Fruit fly (Drosophila melanogaster) whole organism, prepupa: ENCODE results near the gene CG10702.

Source experiments
- Blimp-1 ChIP-seq: fragments of 200-800 bp; sonication (Bioruptor generic); optimal IDR thresholded peaks from 3 replicates; lab custom pipeline; 2017; ENCODE audit warnings: missing biosample characterization, missing genetic modification characterization, mild to moderate bottlenecking, moderate library complexity, missing genetic modification reagents
- CG10631 ChIP-seq: fragments of 200-800 bp; sonication (Bioruptor generic); optimal IDR thresholded peaks from 2 replicates; lab custom pipeline; 2016; ENCODE audit warnings: missing biosample characterization, missing genetic modification characterization
- CG11294 ChIP-seq: fragments of 200-800 bp; sonication (Bioruptor generic); IDR thresholded peaks from 2 replicates; pipeline ENCODE4 v1.3.6; 2022; ENCODE audit warnings: missing biosample characterization, missing genetic modification characterization
- CG11762 ChIP-seq: fragments of 200-800 bp; sonication (Bioruptor generic); optimal IDR thresholded peaks from 3 replicates; lab custom pipeline; 2016; ENCODE audit warnings: missing biosample characterization, missing genetic modification characterization; ENCODE audit not compliant: insufficient read depth
- CG11902 ChIP-seq: fragments of 200-800 bp; sonication (Bioruptor generic); optimal IDR thresholded peaks from 3 replicates; lab custom pipeline; 2016; ENCODE audit warnings: missing biosample characterization, missing genetic modification characterization
- CG15336 ChIP-seq: fragments of 200-800 bp; sonication (Bioruptor generic); IDR thresholded peaks from 2 replicates; pipeline ENCODE4 v1.3.6; 2022; ENCODE audit warnings: missing biosample characterization, missing genetic modification characterization
- CG1621 ChIP-seq: fragments of 200-800 bp; sonication (Bioruptor generic); optimal IDR thresholded peaks from 3 replicates; lab custom pipeline; 2018; ENCODE audit warnings: missing biosample characterization, mild to moderate bottlenecking, missing genetic modification characterization
- CG16779 ChIP-seq: fragments of 200-800 bp; sonication (Bioruptor generic); optimal IDR thresholded peaks from 3 replicates; lab custom pipeline; 2017; ENCODE audit warnings: missing biosample characterization, mild to moderate bottlenecking, missing genetic modification characterization
- CG31627 ChIP-seq: fragments of 200-800 bp; sonication (Bioruptor generic); optimal IDR thresholded peaks from 3 replicates; lab custom pipeline; 2016; ENCODE audit warnings: missing biosample characterization, missing genetic modification characterization
- CG32006 ChIP-seq: fragments of 200-800 bp; sonication (Bioruptor generic); optimal IDR thresholded peaks from 3 replicates; lab custom pipeline; 2017; ENCODE audit warnings: missing biosample characterization, mild to moderate bottlenecking, missing genetic modification characterization
- CG34406 ChIP-seq: fragments of 200-800 bp; sonication (Bioruptor generic); optimal IDR thresholded peaks from 3 replicates; lab custom pipeline; 2016; ENCODE audit warnings: missing biosample characterization, missing genetic modification characterization
- CG6163 ChIP-seq: fragments of 200-800 bp; sonication (Bioruptor generic); IDR thresholded peaks from 3 replicates; pipeline ENCODE4 v1.3.6; 2022; ENCODE audit warnings: missing biosample characterization, missing genetic modification characterization
- CG6276 ChIP-seq: fragments of 200-800 bp; sonication (Bioruptor generic); optimal IDR thresholded peaks from 2 replicates; lab custom pipeline; 2017; ENCODE audit warnings: missing biosample characterization, mild to moderate bottlenecking, missing genetic modification characterization
- CG6792 ChIP-seq: fragments of 200-800 bp; sonication (Bioruptor generic); optimal IDR thresholded peaks from 3 replicates; lab custom pipeline; 2016; ENCODE audit warnings: missing biosample characterization, missing genetic modification characterization
- CG7368 ChIP-seq: fragments of 200-800 bp; sonication (Bioruptor generic); optimal IDR thresholded peaks from 3 replicates; lab custom pipeline; 2016; ENCODE audit warnings: missing biosample characterization, missing genetic modification characterization
- CG8119 ChIP-seq: fragments of 200-800 bp; sonication (Bioruptor generic); IDR thresholded peaks from 3 replicates; pipeline ENCODE4 v1.3.6; 2022; ENCODE audit warnings: missing biosample characterization, missing genetic modification characterization
- CG8632 ChIP-seq: fragments of 200-800 bp; sonication (Bioruptor generic); optimal IDR thresholded peaks from 3 replicates; lab custom pipeline; 2016; ENCODE audit warnings: missing biosample characterization, missing genetic modification characterization
- CG9139 ChIP-seq: fragments of 200-800 bp; sonication (Bioruptor generic); optimal IDR thresholded peaks from 3 replicates; lab custom pipeline; 2017; ENCODE audit warnings: missing biosample characterization, mild to moderate bottlenecking, missing genetic modification characterization
- Eip78C ChIP-seq: fragments of 200-800 bp; sonication (Bioruptor generic); peaks from one replicate; lab custom pipeline; 2016; ENCODE audit warnings: missing biosample characterization, missing genetic modification characterization
- Ets96B ChIP-seq: fragments of 200-800 bp; optimal IDR thresholded peaks from 2 replicates; lab custom pipeline; 2019; ENCODE audit warnings: missing biosample characterization, mild to moderate bottlenecking, missing genetic modification characterization, moderate library complexity
- Hr38 ChIP-seq: sonication (Bioruptor generic); optimal IDR thresholded peaks from 2 replicates; lab custom pipeline; 2016; ENCODE audit warnings: missing biosample characterization, missing genetic modification characterization
- Hr39 ChIP-seq: fragments of 200-800 bp; sonication (Bioruptor generic); optimal IDR thresholded peaks from 2 replicates; lab custom pipeline; 2016; ENCODE audit warnings: missing biosample characterization, missing genetic modification characterization
- Lpt ChIP-seq: fragments of 200-800 bp; sonication (Bioruptor generic); optimal IDR thresholded peaks from 3 replicates; lab custom pipeline; 2016; ENCODE audit warnings: missing biosample characterization, missing genetic modification characterization
- OdsH ChIP-seq: fragments of 200-800 bp; sonication (Bioruptor generic); optimal IDR thresholded peaks from 3 replicates; lab custom pipeline; 2016; ENCODE audit warnings: missing biosample characterization, missing genetic modification characterization
- Smox ChIP-seq: fragments of 200-800 bp; sonication (Bioruptor generic); optimal IDR thresholded peaks from 3 replicates; lab custom pipeline; 2016; ENCODE audit warnings: missing biosample characterization, missing genetic modification characterization
- Sox102F ChIP-seq: fragments of 200-800 bp; sonication (Bioruptor generic); optimal IDR thresholded peaks from 2 replicates; lab custom pipeline; 2016; ENCODE audit warnings: missing biosample characterization, mild to moderate bottlenecking, missing genetic modification characterization
- Sox15 ChIP-seq: fragments of 200-800 bp; sonication (Bioruptor generic); optimal IDR thresholded peaks from 3 replicates; lab custom pipeline; 2016; ENCODE audit warnings: missing biosample characterization, missing genetic modification characterization
- achi ChIP-seq: fragments of 200-800 bp; sonication (Bioruptor generic); optimal IDR thresholded peaks from 3 replicates; lab custom pipeline; 2016; ENCODE audit warnings: missing biosample characterization, missing genetic modification characterization
- acj6 ChIP-seq: fragments of 200-800 bp; sonication (Bioruptor generic); optimal IDR thresholded peaks from 3 replicates; lab custom pipeline; 2016; ENCODE audit warnings: missing biosample characterization, missing genetic modification characterization
- dac ChIP-seq: fragments of 200-800 bp; sonication (Bioruptor generic); optimal IDR thresholded peaks from 2 replicates; lab custom pipeline; 2017; ENCODE audit warnings: missing biosample characterization, mild to moderate bottlenecking, missing genetic modification characterization
- dsx ChIP-seq: fragments of 200-800 bp; optimal IDR thresholded peaks from 3 replicates; lab custom pipeline; 2019; ENCODE audit warnings: missing biosample characterization, mild to moderate bottlenecking, missing genetic modification characterization, moderate library complexity; ENCODE audit not compliant: poor library complexity, severe bottlenecking
- eg ChIP-seq: fragments of 200-800 bp; sonication (Bioruptor generic); IDR thresholded peaks from 3 replicates; pipeline ENCODE4 v1.3.6; 2022; ENCODE audit warnings: missing biosample characterization, missing genetic modification characterization
- fd59A ChIP-seq: fragments of 200-800 bp; sonication (Bioruptor generic); optimal IDR thresholded peaks from 2 replicates; lab custom pipeline; 2017; ENCODE audit warnings: missing biosample characterization, mild to moderate bottlenecking, missing genetic modification characterization, missing genetic modification reagents
- fd85E ChIP-seq: fragments of 200-800 bp; sonication (Bioruptor generic); optimal IDR thresholded peaks from 3 replicates; lab custom pipeline; 2016; ENCODE audit warnings: missing biosample characterization, missing genetic modification characterization
- fkh ChIP-seq: fragments of 200-800 bp; sonication (Bioruptor generic); optimal IDR thresholded peaks from 3 replicates; lab custom pipeline; 2017; ENCODE audit warnings: missing biosample characterization, mild to moderate bottlenecking, missing genetic modification characterization, moderate library complexity
- net ChIP-seq: fragments of 200-800 bp; sonication (Bioruptor generic); optimal IDR thresholded peaks from 3 replicates; lab custom pipeline; 2016; ENCODE audit warnings: missing biosample characterization, missing genetic modification characterization
- salr ChIP-seq, 2 experiments: fragments of 200-800 bp; sonication (Bioruptor generic); optimal IDR thresholded peaks; 3 replicates each; lab custom pipeline; 2016 to 2018; ENCODE audit warnings: missing biosample characterization in 2 of 2, missing genetic modification characterization in 2 of 2, mild to moderate bottlenecking in 1 of 2
- vri ChIP-seq: fragments of 200-800 bp; sonication (Bioruptor generic); optimal IDR thresholded peaks from 3 replicates; lab custom pipeline; 2016; ENCODE audit warnings: missing biosample characterization, mild to moderate bottlenecking, missing genetic modification characterization

The CG10702 gene

DNA sequence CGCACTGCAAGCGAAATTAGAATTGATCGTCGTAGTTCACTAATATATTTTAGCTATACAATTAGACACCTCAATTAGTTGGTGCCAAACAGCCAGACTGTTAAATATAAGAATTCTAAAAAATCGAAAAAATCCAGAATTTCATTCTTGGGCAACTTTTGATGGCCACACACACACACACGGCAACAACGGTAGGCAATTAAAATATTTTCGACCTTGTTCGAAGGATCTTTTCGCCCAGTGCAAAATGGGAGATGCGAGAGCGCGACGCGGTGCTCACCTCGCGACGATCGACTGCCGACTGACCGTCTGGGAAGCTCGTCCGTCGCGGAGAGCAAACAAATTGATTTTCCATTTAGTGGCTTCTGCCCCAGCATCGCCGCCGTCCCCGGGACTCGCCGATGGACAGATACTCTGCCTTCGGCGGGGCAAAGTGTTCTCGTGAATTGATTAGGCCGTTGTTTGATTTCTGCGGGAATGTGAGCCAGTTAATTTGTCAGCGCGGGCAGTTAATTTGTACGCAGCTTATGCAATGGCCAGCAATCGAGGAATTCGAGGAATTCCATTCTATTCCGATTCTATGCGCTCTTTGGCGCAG lies at the start of gene CG10702:
Gene CG10702, minus strand, starts transcription at position 304 of the 598 bp plus-strand sequence.
- TF ChIP-seq Hr39 (peak; percentile 1), fd85E (GFP tag; lab: Kevin White, UChicago) (no peak), Sox15 (GFP tag; lab: Kevin White, UChicago) (no peak), Eip78C (GFP tag; lab: Kevin White, UChicago) (peak; percentile 74), dsx (GFP tag; lab: Kevin White, UChicago) (no peak), salr (GFP tag; optimal IDR thresholded peaks at IDR 0.05; lab: Kevin White, UChicago) (no peak), eg (peak; percentile 55; the same call in 2 of the 3 replicates), CG31627 (GFP tag; lab: Kevin White, UChicago) (no peak), CG11762 (GFP tag; lab: Kevin White, UChicago) (no peak), CG11294 (GFP tag; lab: Robert Waterston, UW) (no peak), CG7368 (GFP tag; lab: Kevin White, UChicago) (no peak), CG6792 (GFP tag; lab: Kevin White, UChicago) (no peak), acj6 (GFP tag; lab: Kevin White, UChicago) (no peak), CG32006 (peak; percentile 47)

DNA sequence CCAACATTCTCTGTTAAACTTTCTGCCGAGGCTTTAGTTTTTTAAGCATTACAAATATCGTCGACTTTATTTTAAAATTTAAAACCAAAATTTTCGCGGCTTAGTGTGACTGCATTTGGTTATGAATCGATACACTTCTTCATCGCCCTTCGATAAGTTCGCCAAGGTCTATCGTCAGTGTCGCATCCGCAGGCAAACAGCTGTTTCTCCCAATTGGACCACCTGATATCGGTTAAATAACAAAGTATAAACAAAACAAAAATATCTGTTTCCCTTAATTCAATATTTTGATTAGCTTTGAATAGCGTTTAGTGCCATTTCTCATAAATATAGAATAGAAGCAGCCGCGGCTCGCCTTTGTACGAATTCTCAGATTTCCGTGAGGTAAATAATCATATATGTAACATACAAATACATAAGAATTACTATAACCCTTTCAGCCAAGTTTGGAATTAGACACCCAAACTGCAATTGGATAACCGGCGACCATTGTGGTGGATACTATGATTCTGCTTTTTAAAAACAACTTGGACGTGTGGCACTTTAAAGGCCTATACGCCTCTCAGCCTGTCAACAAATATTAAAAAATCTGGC lies 44.6 kb upstream of the CG10702 start, which contains the start of gene CG10561:
Gene CG10561, plus strand, starts transcription at position 219 of the 594 bp plus-strand sequence.
- TF ChIP-seq vri (GFP tag; lab: Kevin White, UChicago) (peak; percentile 66), dsx (GFP tag; lab: Kevin White, UChicago) (peak; percentile 71), Sox102F (GFP tag; lab: Kevin White, UChicago) (no peak), Hr38 (GFP tag; lab: Kevin White, UChicago) (no peak), achi (GFP tag; lab: Kevin White, UChicago) (no peak), OdsH (GFP tag; lab: Kevin White, UChicago) (no peak), acj6 (GFP tag; lab: Kevin White, UChicago) (no peak), CG8119 (GFP tag; lab: Robert Waterston, UW) (no peak), Eip78C (GFP tag; lab: Kevin White, UChicago) (peak; percentile 63), fkh (GFP tag; lab: Kevin White, UChicago) (peak; percentile 21), fd59A (GFP tag; lab: Kevin White, UChicago) (no peak)

DNA sequence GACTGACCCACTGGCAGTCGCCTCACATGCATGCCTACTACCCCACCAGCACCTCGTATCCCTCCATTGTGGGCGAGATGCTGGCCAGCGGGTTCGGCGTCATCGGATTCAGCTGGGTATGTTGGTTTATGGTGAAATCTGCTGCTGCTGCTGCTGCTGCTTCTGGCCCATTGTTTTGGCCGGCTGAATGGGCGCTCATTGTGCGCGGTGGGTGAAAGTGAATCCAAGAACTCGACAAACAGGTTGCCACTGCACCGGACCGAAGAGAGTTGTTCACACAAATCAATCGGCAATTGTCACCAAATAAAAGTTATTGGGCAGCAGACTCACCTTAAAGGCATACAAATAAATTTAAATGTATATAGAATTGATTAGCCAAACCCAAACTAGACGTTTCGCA lies 42.5 kb upstream of the CG10702 start:
- no peak for TF ChIP-seq CG11762 (GFP tag; lab: Kevin White, UChicago)
- no peak for TF ChIP-seq CG6276
- no peak for TF ChIP-seq CG16779
- no peak for TF ChIP-seq CG7368 (GFP tag; lab: Kevin White, UChicago)
- peak; percentile 44 for TF ChIP-seq Eip78C (GFP tag; lab: Kevin White, UChicago)
- peak; percentile 79 for TF ChIP-seq Blimp-1 (GFP tag; lab: Kevin White, UChicago)

DNA sequence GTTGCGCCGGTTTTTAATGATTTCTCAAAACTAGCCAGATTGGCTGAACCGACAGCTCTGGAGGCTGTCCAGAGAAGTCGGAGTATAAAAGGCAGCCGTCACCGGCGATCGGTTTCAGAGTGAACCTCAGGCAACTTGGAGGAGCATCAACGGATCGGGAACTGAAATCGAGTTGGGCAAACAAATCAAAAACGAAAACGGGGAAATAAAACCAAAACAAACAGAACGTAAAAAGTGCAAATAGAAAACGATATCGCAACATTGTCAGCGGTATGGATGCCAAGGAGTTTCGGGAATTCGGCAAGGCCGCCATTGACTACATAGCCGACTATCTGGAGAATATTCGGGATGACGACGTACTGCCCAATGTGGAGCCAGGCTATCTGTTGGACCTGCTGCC lies 42.1 kb upstream of the CG10702 start:
- TF ChIP-seq CG34406 (GFP tag; lab: Kevin White, UChicago), result no peak
- TF ChIP-seq CG8119 (GFP tag; lab: Robert Waterston, UW), result peak; percentile 55
- no peak for TF ChIP-seq net (GFP tag; lab: Kevin White, UChicago)
- TF ChIP-seq Lpt (GFP tag; lab: Kevin White, UChicago), result peak; percentile 16
- no peak for TF ChIP-seq Smox (GFP tag; lab: Kevin White, UChicago)
- TF ChIP-seq CG11902 (GFP tag; lab: Kevin White, UChicago), result no peak
- TF ChIP-seq Ets96B (tag; lab: Kevin White, UChicago), result no peak
- no peak for TF ChIP-seq CG6276
- peak; percentile 84 for TF ChIP-seq dsx (GFP tag; lab: Kevin White, UChicago)
- TF ChIP-seq salr (GFP tag; optimal IDR thresholded peaks at IDR 0.05; lab: Kevin White, UChicago), result no peak
- peak; percentile 8 for TF ChIP-seq CG1621 (tag; lab: Kevin White, UChicago)
- no peak for TF ChIP-seq Blimp-1 (GFP tag; lab: Kevin White, UChicago)
- no peak for TF ChIP-seq CG8632 (GFP tag; lab: Kevin White, UChicago)
- TF ChIP-seq acj6 (GFP tag; lab: Kevin White, UChicago), result no peak
- no peak for TF ChIP-seq CG10631 (GFP tag; lab: Kevin White, UChicago)
- TF ChIP-seq fkh (GFP tag; lab: Kevin White, UChicago), result peak; percentile 11
- no peak for TF ChIP-seq dac
- no peak for TF ChIP-seq CG9139
- no peak for TF ChIP-seq OdsH (GFP tag; lab: Kevin White, UChicago)
- peak; percentile 22; the same call in 1 of the 2 replicates for TF ChIP-seq CG15336 (GFP tag; lab: Robert Waterston, UW)
- peak; percentile 53; the same call in 2 of the 3 replicates for TF ChIP-seq CG6163 (GFP tag; lab: Robert Waterston, UW)
